Fruit fly (Drosophila melanogaster) whole organism, embryonic: ENCODE results near the gene fit.

Experiments used
- Atf6 ChIP-seq: fragments of 200-800 bp; sonication (Bioruptor generic); IDR thresholded peaks from 2 replicates; pipeline ENCODE4 v1.3.6; 2022; ENCODE audit warnings: missing biosample characterization, missing genetic modification characterization
- Bteb2 ChIP-seq: fragments of 200-800 bp; sonication (Bioruptor generic); optimal IDR thresholded peaks from 2 replicates; lab custom pipeline; 2016; ENCODE audit warnings: missing biosample characterization, missing genetic modification characterization
- CG10959 ChIP-seq: fragments of 200-800 bp; sonication (Bioruptor generic); IDR thresholded peaks from 2 replicates; pipeline ENCODE4 v1.3.6; 2022; ENCODE audit warnings: missing biosample characterization, missing genetic modification characterization
- CG10979 ChIP-seq: fragments of 200-800 bp; sonication (Bioruptor generic); optimal IDR thresholded peaks from 2 replicates; lab custom pipeline; 2018; ENCODE audit warnings: missing biosample characterization, mild to moderate bottlenecking, missing genetic modification characterization, moderate library complexity
- CG11723 ChIP-seq: fragments of 200-800 bp; sonication (Bioruptor generic); optimal IDR thresholded peaks from 2 replicates; lab custom pipeline; 2017; ENCODE audit warnings: missing biosample characterization, mild to moderate bottlenecking, missing genetic modification characterization
- CG13287 ChIP-seq: fragments of 200-800 bp; sonication (Bioruptor generic); IDR thresholded peaks from 2 replicates; pipeline ENCODE4 v1.3.6; 2022; ENCODE audit warnings: missing biosample characterization, missing genetic modification characterization; ENCODE audit not compliant: partially characterized antibody
- CG13424 ChIP-seq: fragments of 200-800 bp; sonication (Bioruptor generic); optimal IDR thresholded peaks from 2 replicates; lab custom pipeline; 2019; ENCODE audit warnings: missing biosample characterization, mild to moderate bottlenecking, missing genetic modification characterization, moderate library complexity
- CG14441 ChIP-seq: fragments of 200-800 bp; sonication (Bioruptor generic); IDR thresholded peaks from 2 replicates; pipeline ENCODE4 v1.3.6; 2022; ENCODE audit warnings: missing biosample characterization, missing genetic modification characterization
- CG1529 ChIP-seq: fragments of 200-800 bp; sonication (Bioruptor generic); optimal IDR thresholded peaks from 3 replicates; lab custom pipeline; 2018; ENCODE audit warnings: missing biosample characterization, missing genetic modification characterization
- CG15479 ChIP-seq: fragments of 200-800 bp; sonication (Bioruptor generic); optimal IDR thresholded peaks from 3 replicates; lab custom pipeline; 2019; ENCODE audit warnings: missing biosample characterization, mild to moderate bottlenecking, missing genetic modification characterization, moderate library complexity
- CG15514 ChIP-seq: fragments of 200-800 bp; sonication (Bioruptor generic); optimal IDR thresholded peaks from 3 replicates; lab custom pipeline; 2017; ENCODE audit warnings: missing biosample characterization, missing genetic modification characterization, mild to moderate bottlenecking, moderate library complexity, missing genetic modification reagents
- CG16779 ChIP-seq: fragments of 200-800 bp; sonication (Bioruptor generic); IDR thresholded peaks from 2 replicates; pipeline ENCODE4 v1.3.6; 2022; ENCODE audit warnings: missing biosample characterization, missing genetic modification characterization
- CG18262 ChIP-seq: fragments of 200-800 bp; optimal IDR thresholded peaks from 3 replicates; lab custom pipeline; 2019; ENCODE audit warnings: missing biosample characterization, mild to moderate bottlenecking, missing genetic modification characterization, moderate library complexity
- CG2129 ChIP-seq: fragments of 200-800 bp; sonication (Bioruptor generic); IDR thresholded peaks from 2 replicates; pipeline ENCODE4 v1.3.6; 2022; ENCODE audit warnings: missing biosample characterization, missing genetic modification characterization; ENCODE audit not compliant: partially characterized antibody
- CG31441 ChIP-seq: fragments of 200-800 bp; sonication (Bioruptor generic); IDR thresholded peaks from 2 replicates; pipeline ENCODE4 v1.3.6; 2022; ENCODE audit warnings: missing biosample characterization, missing genetic modification characterization
- CG34224 ChIP-seq: fragments of 200-800 bp; sonication (Bioruptor generic); IDR thresholded peaks from 3 replicates; pipeline ENCODE4 v1.3.6; 2022; ENCODE audit warnings: missing biosample characterization, missing genetic modification characterization; ENCODE audit not compliant: partially characterized antibody
- CG3838 ChIP-seq: fragments of 200-800 bp; sonication (Bioruptor generic); optimal IDR thresholded peaks from 3 replicates; lab custom pipeline; 2016; ENCODE audit warnings: missing biosample characterization, missing genetic modification characterization
- CG5245 ChIP-seq: fragments of 200-800 bp; sonication (Bioruptor generic); optimal IDR thresholded peaks from 3 replicates; lab custom pipeline; 2016; ENCODE audit warnings: missing biosample characterization, missing genetic modification characterization
- CG7928 ChIP-seq: fragments of 200-800 bp; sonication (Bioruptor generic); optimal IDR thresholded peaks from 2 replicates; lab custom pipeline; 2017; ENCODE audit warnings: missing biosample characterization, mild to moderate bottlenecking, missing genetic modification characterization
- CG8281 ChIP-seq: fragments of 200-800 bp; sonication (Bioruptor generic); optimal IDR thresholded peaks from 2 replicates; lab custom pipeline; 2018; ENCODE audit warnings: missing biosample characterization, mild to moderate bottlenecking, missing genetic modification characterization, moderate library complexity
- CG8388 ChIP-seq: fragments of 200-800 bp; sonication (Bioruptor generic); optimal IDR thresholded peaks from 2 replicates; lab custom pipeline; 2019; ENCODE audit warnings: missing biosample characterization, mild to moderate bottlenecking, missing genetic modification characterization, moderate library complexity
- CrebB ChIP-seq: fragments of 200-800 bp; sonication (Bioruptor generic); optimal IDR thresholded peaks from 3 replicates; lab custom pipeline; 2018; ENCODE audit warnings: missing biosample characterization, mild to moderate bottlenecking, missing genetic modification characterization
- D19B ChIP-seq: fragments of 200-800 bp; sonication (Bioruptor generic); optimal IDR thresholded peaks from 2 replicates; lab custom pipeline; 2017; ENCODE audit warnings: missing biosample characterization, mild to moderate bottlenecking, missing genetic modification characterization
- E2f2 ChIP-seq: fragments of 200-800 bp; sonication (Bioruptor generic); IDR thresholded peaks from 2 replicates; pipeline ENCODE4 v1.3.6; 2022; ENCODE audit warnings: missing biosample characterization, missing genetic modification characterization
- Elba2 ChIP-seq: fragments of 200-800 bp; sonication (Bioruptor generic); optimal IDR thresholded peaks from 3 replicates; lab custom pipeline; 2016; ENCODE audit warnings: missing biosample characterization, missing genetic modification characterization
- Lpt ChIP-seq: fragments of >200 bp; optimal IDR thresholded peaks from 2 replicates; lab custom pipeline; 2018; ENCODE audit warnings: missing biosample characterization, missing genetic modification characterization
- Med ChIP-seq: fragments of 200-800 bp; sonication (Bioruptor generic); peaks from one replicate; lab custom pipeline; 2016; ENCODE audit warnings: missing biosample characterization, missing genetic modification characterization, mild to moderate bottlenecking, inconsistent platforms, moderate library complexity
- Neu2 ChIP-seq: fragments of 200-800 bp; sonication (Bioruptor generic); optimal IDR thresholded peaks from 3 replicates; lab custom pipeline; 2016; ENCODE audit warnings: missing biosample characterization, missing genetic modification characterization, borderline replicate concordance
- PHDP ChIP-seq: fragments of 200-800 bp; sonication (Bioruptor generic); optimal IDR thresholded peaks from 3 replicates; lab custom pipeline; 2018; ENCODE audit warnings: missing biosample characterization, mild to moderate bottlenecking, missing genetic modification characterization, moderate library complexity
- Six4 ChIP-seq: fragments of 200-800 bp; sonication (Bioruptor generic); optimal IDR thresholded peaks from 2 replicates; lab custom pipeline; 2016; ENCODE audit warnings: missing biosample characterization, missing genetic modification characterization
- Vsx1 ChIP-seq: fragments of 200-800 bp; sonication (Bioruptor generic); optimal IDR thresholded peaks from 2 replicates; lab custom pipeline; 2017; ENCODE audit warnings: missing biosample characterization, mild to moderate bottlenecking, missing genetic modification characterization, missing genetic modification reagents
- Xrp1 ChIP-seq: fragments of 200-800 bp; sonication (Bioruptor generic); IDR thresholded peaks from 2 replicates; pipeline ENCODE4 v1.3.6; 2022; ENCODE audit warnings: missing biosample characterization, missing genetic modification characterization
- ac ChIP-seq: fragments of 200-800 bp; sonication (Bioruptor generic); optimal IDR thresholded peaks from 3 replicates; lab custom pipeline; 2017; ENCODE audit warnings: missing biosample characterization, mild to moderate bottlenecking, missing genetic modification characterization
- bsh ChIP-seq, 2 experiments: fragments of 200-800 bp; sonication (Bioruptor generic); optimal IDR thresholded peaks; 2 replicates each; lab custom pipeline; 2017 to 2018; ENCODE audit warnings: mild to moderate bottlenecking in 2 of 2, missing biosample characterization in 2 of 2, missing genetic modification characterization in 2 of 2, moderate library complexity in 1 of 2
- cad ChIP-seq: fragments of >200 bp; optimal IDR thresholded peaks from 2 replicates; lab custom pipeline; 2017; ENCODE audit warnings: missing biosample characterization, missing genetic modification characterization
- chif ChIP-seq, 2 experiments: fragments of 200-800 bp; sonication (Bioruptor generic); optimal IDR thresholded peaks; 3 replicates each; lab custom pipeline; 2016; ENCODE audit warnings: missing biosample characterization in 2 of 2, missing genetic modification characterization in 2 of 2
- chn ChIP-seq: fragments of 200-800 bp; sonication (Bioruptor generic); optimal IDR thresholded peaks from 2 replicates; lab custom pipeline; 2016; ENCODE audit warnings: missing biosample characterization, missing genetic modification characterization
- dimm ChIP-seq: fragments of 200-800 bp; sonication (Bioruptor generic); IDR thresholded peaks from 2 replicates; pipeline ENCODE4 v1.3.6; 2022; ENCODE audit warnings: missing biosample characterization, missing genetic modification characterization
- dmrt11E ChIP-seq: fragments of 200-800 bp; sonication (Bioruptor generic); optimal IDR thresholded peaks from 3 replicates; lab custom pipeline; 2018; ENCODE audit warnings: missing biosample characterization, mild to moderate bottlenecking, missing genetic modification characterization, moderate library complexity
- fu2 ChIP-seq: fragments of 200-800 bp; sonication (Bioruptor generic); optimal IDR thresholded peaks from 2 replicates; lab custom pipeline; 2016; ENCODE audit warnings: missing biosample characterization, missing genetic modification characterization
- gem ChIP-seq: fragments of 200-800 bp; sonication (Bioruptor generic); optimal IDR thresholded peaks from 2 replicates; lab custom pipeline; 2019; ENCODE audit warnings: missing biosample characterization, mild to moderate bottlenecking, missing genetic modification characterization, moderate library complexity
- gsb-n ChIP-seq: fragments of 200-800 bp; sonication (Bioruptor generic); optimal IDR thresholded peaks from 3 replicates; lab custom pipeline; 2018; ENCODE audit warnings: missing biosample characterization, mild to moderate bottlenecking, missing genetic modification characterization
- gt ChIP-seq: fragments of 200-800 bp; sonication (Bioruptor generic); IDR thresholded peaks from 2 replicates; pipeline ENCODE4 v1.3.6; 2022; ENCODE audit warnings: missing biosample characterization, missing genetic modification characterization
- rib ChIP-seq: fragments of 200-800 bp; sonication (Bioruptor generic); IDR thresholded peaks from 2 replicates; pipeline ENCODE4 v1.3.6; 2022; ENCODE audit warnings: missing biosample characterization, missing genetic modification characterization
- run ChIP-seq: fragments of 200-800 bp; sonication (Bioruptor generic); optimal IDR thresholded peaks from 3 replicates; lab custom pipeline; 2018; ENCODE audit warnings: missing biosample characterization, mild to moderate bottlenecking, missing genetic modification characterization
- salm ChIP-seq: fragments of 200-800 bp; sonication (Bioruptor generic); optimal IDR thresholded peaks from 2 replicates; lab custom pipeline; 2018; ENCODE audit warnings: missing biosample characterization, mild to moderate bottlenecking, missing genetic modification characterization
- sna ChIP-seq: fragments of 200-800 bp; sonication (Bioruptor generic); IDR thresholded peaks from 2 replicates; pipeline ENCODE4 v1.3.6; 2022; ENCODE audit warnings: missing biosample characterization, missing genetic modification characterization; ENCODE audit not compliant: partially characterized antibody
- sug ChIP-seq: fragments of 200-800 bp; optimal IDR thresholded peaks from 2 replicates; lab custom pipeline; 2019; ENCODE audit warnings: missing biosample characterization, mild to moderate bottlenecking, missing genetic modification characterization, moderate library complexity
- vnd ChIP-seq: fragments of 200-800 bp; sonication (Bioruptor generic); IDR thresholded peaks from 3 replicates; pipeline ENCODE4 v1.3.6; 2022; ENCODE audit warnings: missing biosample characterization, missing genetic modification characterization; ENCODE audit not compliant: partially characterized antibody

Gene fit

dm6 chr3R:21840432-21840831, 43.8 kb downstream of the fit start (continued):
- TF ChIP-seq chn (GFP tag; lab: Kevin White, UChicago) (no peak), CG3838 (GFP tag; lab: Kevin White, UChicago) (no peak), Atf6 (GFP tag; lab: Robert Waterston, UW) (no peak), dmrt11E (tag; lab: Kevin White, UChicago) (no peak), vnd (GFP tag; lab: Robert Waterston, UW) (no peak), gt (GFP tag; lab: Robert Waterston, UW) (no peak), CG7928 (GFP tag; lab: Kevin White, UChicago) (no peak), CrebB (tag; lab: Kevin White, UChicago) (no peak), sug (tag; lab: Kevin White, UChicago) (peak; percentile 58), CG11723 (GFP tag; lab: Kevin White, UChicago) (no peak), CG5245 (GFP tag; lab: Kevin White, UChicago) (no peak), fu2 (GFP tag; lab: Kevin White, UChicago) (no peak), Vsx1 (GFP tag; lab: Kevin White, UChicago) (no peak), CG15479 (GFP tag; lab: Kevin White, UChicago) (no peak), Lpt (GFP tag; lab: Kevin White, UChicago) (no peak), CG34224 (GFP tag; lab: Robert Waterston, UW) (no peak)
- TF ChIP-seq, all 482 proteins: peak for 7

dm6 chr3R:21839636-21840035, 44.6 kb downstream of the fit start:
- peak; percentile 49 for TF ChIP-seq PHDP
- TF ChIP-seq Bteb2 (GFP tag; lab: Kevin White, UChicago) = no peak
- TF ChIP-seq CG8281 (tag; lab: Kevin White, UChicago) = no peak
- TF ChIP-seq dimm (GFP tag; lab: Robert Waterston, UW) = no peak
- TF ChIP-seq E2f2 = no peak
- TF ChIP-seq Elba2 (GFP tag; lab: Kevin White, UChicago) = no peak
- peak; percentile 15 for TF ChIP-seq CG8388 (GFP tag; lab: Kevin White, UChicago)
- TF ChIP-seq bsh (GFP tag; optimal IDR thresholded peaks at IDR 0.05; lab: Kevin White, UChicago) = peak in 1 of 2 experiments; percentile 26
- TF ChIP-seq rib (GFP tag; lab: Robert Waterston, UW) = no peak
- TF ChIP-seq Six4 (GFP tag; lab: Kevin White, UChicago) = no peak
- peak; percentile 12; the same call in 1 of the 2 replicates for TF ChIP-seq Xrp1 (GFP tag; lab: Robert Waterston, UW)
- TF ChIP-seq CG16779 = no peak
- TF ChIP-seq dmrt11E (tag; lab: Kevin White, UChicago) = peak; percentile 22
- peak; percentile 63 for TF ChIP-seq CG18262 (tag; lab: Kevin White, UChicago)
- no peak for TF ChIP-seq salm
- TF ChIP-seq run = no peak
- no peak for TF ChIP-seq Neu2 (GFP tag; lab: Kevin White, UChicago)
- TF ChIP-seq CG14441 (GFP tag; lab: Robert Waterston, UW) = no peak
- peak; percentile 13 for TF ChIP-seq gsb-n (tag; lab: Kevin White, UChicago)
- TF ChIP-seq sna (GFP tag; lab: Robert Waterston, UW) = no peak
- TF ChIP-seq ac = no peak
- no peak for TF ChIP-seq cad
- no peak for TF ChIP-seq CG1529 (GFP tag; lab: Kevin White, UChicago)
- TF ChIP-seq CG10979 = peak; percentile 48
- TF ChIP-seq CG5245 (GFP tag; lab: Kevin White, UChicago) = no peak
- no peak for TF ChIP-seq Med (GFP tag; lab: Kevin White, UChicago)
- TF ChIP-seq CG13424 = peak; percentile 61
- TF ChIP-seq chif (GFP tag; optimal IDR thresholded peaks at IDR 0.05; lab: Kevin White, UChicago) = no peak
- no peak for TF ChIP-seq CG2129 (GFP tag; lab: Robert Waterston, UW)
- no peak for TF ChIP-seq CG13287 (GFP tag; lab: Robert Waterston, UW)
- TF ChIP-seq CG15514 (GFP tag; lab: Kevin White, UChicago) = peak; percentile 7
- TF ChIP-seq CG31441 (GFP tag; lab: Robert Waterston, UW) = peak; percentile 54
- no peak for TF ChIP-seq D19B (GFP tag; lab: Kevin White, UChicago)
- peak; percentile 64 for TF ChIP-seq gem (tag; lab: Kevin White, UChicago)
- TF ChIP-seq CG10959 (GFP tag; lab: Robert Waterston, UW) = no peak
